Fruit fly (Drosophila melanogaster) whole organism, embryonic: ENCODE results near the gene Targ2.

ENCODE experiments used
- Asciz ChIP-seq: fragments of 200-800 bp; sonication (Bioruptor generic); optimal IDR thresholded peaks from 2 replicates; lab custom pipeline; 2017; ENCODE audit warnings: missing biosample characterization, mild to moderate bottlenecking, missing genetic modification characterization, missing genetic modification reagents
- B-H2 ChIP-seq: fragments of 200-800 bp; sonication (Bioruptor generic); optimal IDR thresholded peaks from 2 replicates; lab custom pipeline; 2018; ENCODE audit warnings: missing biosample characterization, mild to moderate bottlenecking, missing genetic modification characterization
- CG10147 ChIP-seq: fragments of 200-800 bp; sonication (Bioruptor generic); optimal IDR thresholded peaks from 2 replicates; lab custom pipeline; 2019; ENCODE audit warnings: missing biosample characterization, mild to moderate bottlenecking, missing genetic modification characterization, moderate library complexity
- CG10274 ChIP-seq: fragments of 200-800 bp; sonication (Bioruptor generic); optimal IDR thresholded peaks from 3 replicates; lab custom pipeline; 2017; ENCODE audit warnings: missing biosample characterization, mild to moderate bottlenecking, missing genetic modification characterization
- CG10462 ChIP-seq: fragments of 200-800 bp; sonication (Bioruptor generic); optimal IDR thresholded peaks from 2 replicates; lab custom pipeline; 2016; ENCODE audit warnings: missing biosample characterization, missing genetic modification characterization
- CG10979 ChIP-seq: fragments of 200-800 bp; sonication (Bioruptor generic); optimal IDR thresholded peaks from 2 replicates; lab custom pipeline; 2018; ENCODE audit warnings: missing biosample characterization, mild to moderate bottlenecking, missing genetic modification characterization, moderate library complexity
- CG12942 ChIP-seq: fragments of 200-800 bp; sonication (Bioruptor generic); optimal IDR thresholded peaks from 3 replicates; lab custom pipeline; 2016; ENCODE audit warnings: missing biosample characterization, missing genetic modification characterization
- CG13424 ChIP-seq: fragments of 200-800 bp; sonication (Bioruptor generic); optimal IDR thresholded peaks from 2 replicates; lab custom pipeline; 2019; ENCODE audit warnings: missing biosample characterization, mild to moderate bottlenecking, missing genetic modification characterization, moderate library complexity
- CG14965 ChIP-seq: fragments of 200-800 bp; sonication (Bioruptor generic); optimal IDR thresholded peaks from 2 replicates; lab custom pipeline; 2016; ENCODE audit warnings: missing biosample characterization, missing genetic modification characterization, borderline replicate concordance
- CG15514 ChIP-seq: fragments of 200-800 bp; sonication (Bioruptor generic); optimal IDR thresholded peaks from 3 replicates; lab custom pipeline; 2017; ENCODE audit warnings: missing biosample characterization, missing genetic modification characterization, mild to moderate bottlenecking, moderate library complexity, missing genetic modification reagents
- CG1602 ChIP-seq: fragments of 200-800 bp; sonication (Bioruptor generic); optimal IDR thresholded peaks from 3 replicates; lab custom pipeline; 2016; ENCODE audit warnings: missing biosample characterization, missing genetic modification characterization
- CG16815 ChIP-seq: fragments of 200-800 bp; sonication (Bioruptor generic); optimal IDR thresholded peaks from 3 replicates; lab custom pipeline; 2017; ENCODE audit warnings: missing biosample characterization, mild to moderate bottlenecking, missing genetic modification characterization
- CG17186 ChIP-seq: fragments of 200-800 bp; sonication (Bioruptor generic); optimal IDR thresholded peaks from 3 replicates; lab custom pipeline; 2017; ENCODE audit warnings: missing biosample characterization, missing genetic modification reagents, missing genetic modification characterization
- CG17568 ChIP-seq: fragments of 200-800 bp; sonication (Bioruptor generic); optimal IDR thresholded peaks from 2 replicates; lab custom pipeline; 2018; ENCODE audit warnings: missing biosample characterization, mild to moderate bottlenecking, missing genetic modification characterization, moderate library complexity
- CG30020 ChIP-seq: fragments of 200-800 bp; optimal IDR thresholded peaks from 2 replicates; lab custom pipeline; 2019; ENCODE audit warnings: missing biosample characterization, mild to moderate bottlenecking, missing genetic modification characterization, moderate library complexity
- CG3163 ChIP-seq: fragments of 200-800 bp; sonication (Bioruptor generic); optimal IDR thresholded peaks from 3 replicates; lab custom pipeline; 2016; ENCODE audit warnings: missing biosample characterization, missing genetic modification characterization
- CG3407 ChIP-seq: fragments of 200-800 bp; sonication (Bioruptor generic); optimal IDR thresholded peaks from 2 replicates; lab custom pipeline; 2018; ENCODE audit warnings: missing biosample characterization, mild to moderate bottlenecking, missing genetic modification characterization
- CG3995 ChIP-seq: fragments of 200-800 bp; sonication (Bioruptor generic); optimal IDR thresholded peaks from 3 replicates; lab custom pipeline; 2016; ENCODE audit warnings: missing biosample characterization, missing genetic modification characterization
- CG4360 ChIP-seq: fragments of 200-800 bp; sonication (Bioruptor generic); IDR thresholded peaks from 2 replicates; pipeline ENCODE4 v1.3.6; 2022; ENCODE audit warnings: missing biosample characterization, missing genetic modification characterization
- CG4730 ChIP-seq: fragments of 200-800 bp; sonication (Bioruptor generic); IDR thresholded peaks from 2 replicates; pipeline ENCODE4 v1.3.6; 2022; ENCODE audit warnings: missing biosample characterization, missing genetic modification characterization
- CG8478 ChIP-seq: fragments of >200 bp; optimal IDR thresholded peaks from 2 replicates; lab custom pipeline; 2018
- CG9609 ChIP-seq: fragments of 200-800 bp; sonication (Bioruptor generic); optimal IDR thresholded peaks from 3 replicates; lab custom pipeline; 2016; ENCODE audit warnings: missing biosample characterization, missing genetic modification characterization
- CHES-1-like ChIP-seq: fragments of 200-800 bp; sonication (Bioruptor generic); optimal IDR thresholded peaks from 2 replicates; lab custom pipeline; 2016; ENCODE audit warnings: missing biosample characterization, missing genetic modification characterization
- Fer2 ChIP-seq: fragments of 200-800 bp; sonication (Bioruptor generic); optimal IDR thresholded peaks from 2 replicates; lab custom pipeline; 2018; ENCODE audit warnings: missing biosample characterization, mild to moderate bottlenecking, missing genetic modification characterization, moderate library complexity
- H2.0 ChIP-seq: fragments of 200-800 bp; sonication (Bioruptor generic); IDR thresholded peaks from 2 replicates; pipeline ENCODE4 v1.3.6; 2022; ENCODE audit warnings: missing biosample characterization, missing genetic modification characterization
- Mes4 ChIP-seq: fragments of 200-800 bp; sonication (Bioruptor generic); optimal IDR thresholded peaks from 2 replicates; lab custom pipeline; 2016; ENCODE audit warnings: missing biosample characterization, missing genetic modification characterization
- NK7.1 ChIP-seq: fragments of 200-800 bp; sonication (Bioruptor generic); optimal IDR thresholded peaks from 3 replicates; lab custom pipeline; 2016; ENCODE audit warnings: missing biosample characterization, missing genetic modification characterization
- NfI ChIP-seq: fragments of 200-800 bp; sonication (Bioruptor generic); optimal IDR thresholded peaks from 3 replicates; lab custom pipeline; 2018; ENCODE audit warnings: missing biosample characterization, mild to moderate bottlenecking, missing genetic modification characterization, moderate library complexity
- Side ChIP-seq: fragments of 200-800 bp; sonication (Bioruptor generic); optimal IDR thresholded peaks from 2 replicates; lab custom pipeline; 2016; ENCODE audit warnings: missing biosample characterization, missing genetic modification characterization
- Taf1 ChIP-seq: fragments of 200-800 bp; sonication (Bioruptor generic); IDR thresholded peaks from 2 replicates; pipeline ENCODE4 v1.3.6; 2022; ENCODE audit warnings: missing biosample characterization, missing genetic modification characterization
- YL-1 ChIP-seq: fragments of 200-800 bp; sonication (Bioruptor generic); optimal IDR thresholded peaks from 3 replicates; lab custom pipeline; 2017; ENCODE audit warnings: missing biosample characterization, mild to moderate bottlenecking, missing genetic modification characterization
- bigmax ChIP-seq: fragments of 200-800 bp; sonication (Bioruptor generic); optimal IDR thresholded peaks from 2 replicates; lab custom pipeline; 2018; ENCODE audit warnings: missing biosample characterization, mild to moderate bottlenecking, missing genetic modification characterization
- bowl ChIP-seq: fragments of 200-800 bp; sonication (Bioruptor generic); IDR thresholded peaks from 2 replicates; pipeline ENCODE4 v1.3.6; 2022; ENCODE audit warnings: missing biosample characterization, missing genetic modification characterization
- corto ChIP-seq: fragments of 200-800 bp; sonication (Bioruptor generic); optimal IDR thresholded peaks from 2 replicates; lab custom pipeline; 2016; ENCODE audit warnings: missing biosample characterization, mild to moderate bottlenecking, missing genetic modification characterization, moderate library complexity
- dysf ChIP-seq: fragments of 200-800 bp; sonication (Bioruptor generic); IDR thresholded peaks from 3 replicates; pipeline ENCODE4 v1.3.6; 2022; ENCODE audit warnings: missing biosample characterization, missing genetic modification characterization
- gfzf ChIP-seq: fragments of 200-800 bp; sonication (Bioruptor generic); optimal IDR thresholded peaks from 2 replicates; lab custom pipeline; 2016; ENCODE audit warnings: missing biosample characterization, mild to moderate bottlenecking, missing genetic modification characterization, moderate library complexity
- inv ChIP-seq: fragments of 200-800 bp; sonication (Bioruptor generic); IDR thresholded peaks from 2 replicates; pipeline ENCODE4 v1.3.6; 2022; ENCODE audit warnings: missing biosample characterization, missing genetic modification characterization; ENCODE audit not compliant: partially characterized antibody
- lab ChIP-seq: fragments of 200-800 bp; sonication (Bioruptor generic); optimal IDR thresholded peaks from 3 replicates; lab custom pipeline; 2017; ENCODE audit warnings: missing biosample characterization, missing genetic modification characterization, mild to moderate bottlenecking, moderate library complexity, missing genetic modification reagents
- lbe ChIP-seq: fragments of 200-800 bp; sonication (Bioruptor generic); optimal IDR thresholded peaks from 2 replicates; lab custom pipeline; 2016; ENCODE audit warnings: missing biosample characterization, mild to moderate bottlenecking, missing genetic modification characterization
- lilli ChIP-seq: fragments of 200-800 bp; sonication (Bioruptor generic); optimal IDR thresholded peaks from 3 replicates; lab custom pipeline; 2016; ENCODE audit warnings: missing biosample characterization, missing genetic modification characterization
- otp ChIP-seq: fragments of 200-800 bp; sonication (Bioruptor generic); IDR thresholded peaks from 3 replicates; pipeline ENCODE4, ENCODE4 v1.3.6; 2022; ENCODE audit warnings: missing biosample characterization, missing genetic modification characterization
- p53 ChIP-seq: fragments of 200-800 bp; sonication (Bioruptor generic); optimal IDR thresholded peaks from 2 replicates; lab custom pipeline; 2016; ENCODE audit warnings: missing biosample characterization, missing genetic modification characterization
- pan ChIP-seq, 4 experiments: fragments of >200 bp in 3 of 4; fragments of 200-800 bp in 1 of 4; sonication (Bioruptor generic) in 1 of 4; optimal IDR thresholded peaks in 3 of 4; IDR thresholded peaks in 1 of 4; 2 replicates each; pipeline versions ENCODE4 v1.3.6 to Lab custom; 2017 to 2022; ENCODE audit warnings: missing biosample characterization in 2 of 4, missing genetic modification characterization in 2 of 4, mixed read lengths in 1 of 4
- pfk ChIP-seq: fragments of 200-800 bp; sonication (Bioruptor generic); optimal IDR thresholded peaks from 2 replicates; lab custom pipeline; 2018; ENCODE audit warnings: missing biosample characterization, mild to moderate bottlenecking, missing genetic modification characterization, moderate library complexity
- pho ChIP-seq: fragments of 200-800 bp; sonication (Bioruptor generic); optimal IDR thresholded peaks from 2 replicates; lab custom pipeline; 2016; ENCODE audit warnings: missing biosample characterization, missing genetic modification characterization
- sim ChIP-seq: fragments of 200-800 bp; sonication (Bioruptor generic); IDR thresholded peaks from 2 replicates; pipeline ENCODE4 v1.3.6; 2022; ENCODE audit warnings: missing biosample characterization, missing genetic modification characterization
- so ChIP-seq: fragments of 200-800 bp; sonication (Bioruptor generic); IDR thresholded peaks from 3 replicates; pipeline ENCODE4 v1.3.6; 2022; ENCODE audit warnings: missing biosample characterization, missing genetic modification characterization
- sob ChIP-seq: fragments of 200-800 bp; sonication (Bioruptor generic); IDR thresholded peaks from 2 replicates; pipeline ENCODE4 v1.3.6; 2022; ENCODE audit warnings: missing biosample characterization, missing genetic modification characterization
- stwl ChIP-seq: fragments of 200-800 bp; sonication (Bioruptor generic); optimal IDR thresholded peaks from 3 replicates; lab custom pipeline; 2018; ENCODE audit warnings: missing biosample characterization, mild to moderate bottlenecking, missing genetic modification characterization, moderate library complexity
- vfl ChIP-seq: fragments of 200-800 bp; sonication (Bioruptor generic); optimal IDR thresholded peaks from 2 replicates; lab custom pipeline; 2016; ENCODE audit warnings: missing biosample characterization, missing genetic modification characterization

Gene Targ2

DNA sequence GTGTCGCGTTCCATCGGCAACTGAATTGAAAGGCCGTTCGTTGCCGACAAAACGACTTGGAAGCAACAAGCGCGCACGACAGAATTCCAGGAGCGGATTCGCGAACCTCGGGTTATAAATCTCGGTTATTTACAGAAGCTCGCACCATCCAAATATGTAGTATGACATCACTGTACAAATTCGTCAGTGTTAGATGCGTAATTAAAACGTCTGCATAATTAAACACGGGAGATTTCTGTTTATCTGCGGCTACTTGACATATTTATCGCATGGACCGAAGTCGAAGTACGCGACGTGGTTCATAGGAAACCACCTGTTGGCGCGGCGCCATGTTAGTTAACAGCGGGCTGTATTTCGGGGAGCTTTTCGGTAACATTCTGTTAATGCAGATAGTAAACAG, 31.1 kb downstream of the Targ2 start, which contains the start of gene Ac78C (continued):
- TF ChIP-seq pan (optimal IDR thresholded peaks at IDR 0.05; lab: Kevin White, UChicago) (no peak), pan (GFP tag; optimal IDR thresholded peaks at IDR 0.05 in 1 of 2, IDR thresholded peaks at IDR 0.05 in 1 of 2) (peak in 1 of 2 experiments; percentile 91), CG10274 (peak; percentile 75), CHES-1-like (GFP tag; lab: Kevin White, UChicago) (peak; percentile 91), pfk (GFP tag; lab: Kevin White, UChicago) (peak; percentile 65), Mes4 (GFP tag; lab: Kevin White, UChicago) (peak; percentile 53), lab (peak; percentile 96), CG16815 (peak; percentile 58), CG10979 (tag; lab: Kevin White, UChicago) (no peak), gfzf (no peak), CG3995 (GFP tag; lab: Kevin White, UChicago) (peak; percentile 75), pho (GFP tag; lab: Kevin White, UChicago) (peak; percentile 82), inv (GFP tag; lab: Robert Waterston, UW) (peak; percentile 59), otp (GFP tag; lab: Robert Waterston, UW) (peak; percentile 65; the same call in 2 of the 3 replicates), sob (GFP tag; lab: Robert Waterston, UW) (peak; percentile 95), CG14965 (GFP tag; lab: Kevin White, UChicago) (peak; percentile 18), H2.0 (GFP tag; lab: Robert Waterston, UW) (peak; percentile 77), lilli (GFP tag; lab: Kevin White, UChicago) (peak; percentile 93), NfI (GFP tag; lab: Kevin White, UChicago) (peak; percentile 93), dysf (GFP tag; lab: Robert Waterston, UW) (peak; percentile 92), p53 (GFP tag; lab: Kevin White, UChicago) (peak; percentile 90), CG17186 (GFP tag; lab: Kevin White, UChicago) (peak; percentile 52), NK7.1 (GFP tag; lab: Kevin White, UChicago) (peak; percentile 83), Asciz (GFP tag; lab: Kevin White, UChicago) (peak; percentile 68), CG10147 (GFP tag; lab: Kevin White, UChicago) (peak; percentile 90), CG8478 (no peak), CG15514 (GFP tag; lab: Kevin White, UChicago) (peak; percentile 87), so (peak; percentile 82; the same call in 2 of the 3 replicates), CG4360 (GFP tag; lab: Robert Waterston, UW) (no peak), stwl (no peak), sim (GFP tag; lab: Robert Waterston, UW) (no peak), B-H2 (peak; percentile 96), lbe (GFP tag; lab: Kevin White, UChicago) (peak; percentile 1), Side (peak; percentile 90), CG12942 (GFP tag; lab: Kevin White, UChicago) (peak; percentile 83), Fer2 (peak; percentile 88), YL-1 (GFP tag; lab: Kevin White, UChicago) (no peak), CG9609 (GFP tag; lab: Kevin White, UChicago) (peak; percentile 82), CG4730 (peak; percentile 75), CG3163 (peak; percentile 67), CG10462 (GFP tag; lab: Kevin White, UChicago) (peak; percentile 64), CG30020 (tag; lab: Kevin White, UChicago) (no peak), bigmax (GFP tag; lab: Kevin White, UChicago) (peak; percentile 1), bowl (GFP tag; lab: Robert Waterston, UW) (peak; percentile 80), CG17568 (GFP tag; lab: Kevin White, UChicago) (peak; percentile 84), corto (GFP tag; lab: Kevin White, UChicago) (no peak), CG1602 (GFP tag; lab: Kevin White, UChicago) (peak; percentile 31), Taf1 (GFP tag; lab: Robert Waterston, UW) (peak; percentile 84), CG13424 (tag; lab: Kevin White, UChicago) (peak; percentile 87), CG3407 (GFP tag; lab: Kevin White, UChicago) (peak; percentile 22), vfl (GFP tag; lab: Kevin White, UChicago) (peak; percentile 91)
